Worm (Caenorhabditis elegans) whole organism, L1 larva: ENCODE results near the gene arl-8.

Source experiments
- aly-2 ChIP-seq: fragments of 150-350 bp; optimal IDR thresholded peaks from 2 replicates; lab custom pipeline; 2014; ENCODE audit warnings: missing biosample characterization, missing genetic modification characterization
- ama-1 ChIP-seq: fragments of 150-350 bp; optimal IDR thresholded peaks from 2 replicates; lab custom pipeline; 2014
- ceh-90 ChIP-seq: sonication (generic microtip); optimal IDR thresholded peaks from 2 replicates; lab custom pipeline; 2016; ENCODE audit warnings: missing genetic modification characterization, missing compliant biosample characterization
- efl-1 ChIP-seq, 4 experiments: fragments of 150-350 bp; optimal IDR thresholded peaks in 3 of 4; peaks in 1 of 4; 1 replicate in 1 of 4; 2 replicates in 3 of 4; lab custom pipeline; 2014; ENCODE audit warnings: missing biosample characterization in 2 of 4, missing genetic modification characterization in 2 of 4, missing genetic modification reagents in 2 of 4
- elt-3 ChIP-seq, 6 experiments: fragments of 150-350 bp in 1 of 6; sonication (generic microtip); optimal IDR thresholded peaks; 2 replicates each; lab custom pipeline; 2017 to 2018; ENCODE audit warnings: missing biosample characterization in 6 of 6, missing genetic modification characterization in 6 of 6, inconsistent platforms in 1 of 6
- lin-39 ChIP-seq: fragments of 150-350 bp; optimal IDR thresholded peaks from 2 replicates; lab custom pipeline; 2014; ENCODE audit warnings: missing biosample characterization, missing genetic modification reagents, missing genetic modification characterization
- nhr-28 ChIP-seq: fragments of 150-350 bp; optimal IDR thresholded peaks from 2 replicates; lab custom pipeline; 2014; ENCODE audit warnings: missing biosample characterization, missing genetic modification characterization
- nhr-77 ChIP-seq: fragments of 150-350 bp; optimal IDR thresholded peaks from 2 replicates; lab custom pipeline; 2014; ENCODE audit warnings: missing biosample characterization, missing genetic modification characterization
- pqm-1 ChIP-seq: sonication (generic microtip); optimal IDR thresholded peaks from 3 replicates; lab custom pipeline; 2017; ENCODE audit warnings: missing biosample characterization, missing genetic modification characterization
- skn-1 ChIP-seq: fragments of 150-350 bp; optimal IDR thresholded peaks from 2 replicates; lab custom pipeline; 2014; ENCODE audit warnings: missing biosample characterization, missing genetic modification characterization
- snpc-4 ChIP-seq: fragments of 150-350 bp; optimal IDR thresholded peaks from 2 replicates; lab custom pipeline; 2014; ENCODE audit warnings: missing biosample characterization, missing genetic modification characterization
- unc-62 ChIP-seq: fragments of 150-350 bp; optimal IDR thresholded peaks from 2 replicates; lab custom pipeline; 2014; ENCODE audit warnings: missing biosample characterization, missing genetic modification reagents, missing genetic modification characterization
- zag-1 ChIP-seq: fragments of 150-350 bp; optimal IDR thresholded peaks from 2 replicates; lab custom pipeline; 2014; ENCODE audit warnings: missing biosample characterization, missing genetic modification characterization

- no peak for TF ChIP-seq aly-2 (tag; lab: Kevin White, UChicago)
- no peak for TF ChIP-seq pqm-1 (tag; lab: Kevin White, UChicago)
- TF ChIP-seq unc-62 (GFP tag; lab: Kevin White, UChicago), result no peak
- TF ChIP-seq snpc-4 (tag; lab: Kevin White, UChicago), result no peak
- TF ChIP-seq nhr-77 (tag; lab: Kevin White, UChicago), result no peak
- peak; percentile 27 for TF ChIP-seq ama-1
- TF ChIP-seq skn-1 (tag; lab: Kevin White, UChicago), result no peak
- TF ChIP-seq elt-3 (tag; optimal IDR thresholded peaks at IDR 0.05; lab: Kevin White, UChicago), result no peak
- TF ChIP-seq nhr-28, result no peak
- TF ChIP-seq zag-1 (tag; lab: Kevin White, UChicago), result no peak
- TF ChIP-seq ceh-90 (tag; lab: Kevin White, UChicago), result no peak
- no peak for TF ChIP-seq efl-1 (optimal IDR thresholded peaks at IDR 0.05; lab: Kevin White, UChicago)
- TF ChIP-seq efl-1 (GFP tag; optimal IDR thresholded peaks at IDR 0.05 in 1 of 2; lab: Kevin White, UChicago), result no peak
- TF ChIP-seq lin-39 (tag; lab: Kevin White, UChicago), result no peak
These were observed 1.9 kb upstream of the arl-8 start, which contains the start of gene coq-3 for ce11 chrIV:14795918-14796488.
